Worm (Caenorhabditis elegans) whole organism, early embryonic: ENCODE measurements around the gene H38K22.6.

Experiments
- F13C5.2 ChIP-seq: sonication (generic microtip); optimal IDR thresholded peaks from 2 replicates; lab custom pipeline; 2017; ENCODE audit warnings: mild to moderate bottlenecking, missing genetic modification characterization, inconsistent platforms, missing compliant biosample characterization
- aly-1 ChIP-seq: sonication (generic microtip); optimal IDR thresholded peaks from 2 replicates; lab custom pipeline; 2016; ENCODE audit warnings: missing genetic modification characterization, missing compliant biosample characterization
- ama-1 ChIP-seq: fragments of 150-350 bp; optimal IDR thresholded peaks from 2 replicates; lab custom pipeline; 2014
- ets-7 ChIP-seq: sonication (generic microtip); optimal IDR thresholded peaks from 2 replicates; lab custom pipeline; 2016; ENCODE audit warnings: missing genotype, missing genetic modification characterization, missing compliant biosample characterization
- flt-1 ChIP-seq: fragments of 200-800 bp; sonication (Bioruptor generic); IDR thresholded peaks from 2 replicates; pipeline ENCODE4 v1.3.6; 2022; ENCODE audit warnings: missing genetic modification characterization, missing compliant biosample characterization
- scrt-1 ChIP-seq: fragments of 200-800 bp; sonication (Bioruptor generic); IDR thresholded peaks from 2 replicates; pipeline ENCODE4 v1.3.6; 2022; ENCODE audit warnings: missing genetic modification characterization, missing compliant biosample characterization
- tbx-11 ChIP-seq: fragments of 200-800 bp; sonication (Bioruptor generic); IDR thresholded peaks from 2 replicates; pipeline ENCODE4 v1.3.6; 2022; ENCODE audit warnings: missing genetic modification characterization, missing compliant biosample characterization

DNA sequence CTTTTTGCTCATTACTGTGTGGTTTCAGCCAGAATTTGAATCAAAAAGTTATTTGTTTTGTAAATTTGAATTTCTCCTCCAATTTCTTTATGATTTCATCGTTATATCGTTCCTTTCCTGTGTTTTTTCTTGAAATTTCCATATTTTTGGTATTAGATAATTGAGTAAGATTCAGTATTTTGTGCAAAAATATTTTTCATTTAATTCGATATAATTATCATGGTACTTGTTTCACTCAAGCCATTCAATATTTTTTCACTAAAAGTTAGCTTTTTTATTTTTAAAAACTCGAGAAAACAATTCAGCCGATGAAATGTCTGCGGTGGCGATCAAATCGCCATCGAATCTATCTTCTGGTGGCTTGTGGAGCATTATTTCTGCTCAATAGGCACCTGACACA lies 24.8 kb downstream of the H38K22.6 start, which contains the start of gene hse-5:
- TF ChIP-seq aly-1 (tag; lab: Kevin White, UChicago) (no peak), tbx-11 (GFP tag; lab: Robert Waterston, UW) (no peak), F13C5.2 (no peak), ama-1 (lab: Kevin White, UChicago) (no peak), ets-7 (tag; lab: Kevin White, UChicago) (no peak), scrt-1 (GFP tag; lab: Robert Waterston, UW) (no peak), flt-1 (GFP tag; lab: Robert Waterston, UW) (no peak)
